Worm (Caenorhabditis elegans) whole organism, L1 larva: Measurements from ENCODE around the gene suex-1.
A peak's percentile ranks its signal among the peaks of the same experiment; 100 is the strongest.

Experiments
- F16B12.6 ChIP-seq: fragments of 150-350 bp; optimal IDR thresholded peaks from 2 replicates; lab custom pipeline; 2014; ENCODE audit warnings: missing biosample characterization, missing genetic modification characterization
- aha-1 ChIP-seq: fragments of 150-350 bp; optimal IDR thresholded peaks from 2 replicates; lab custom pipeline; 2014; ENCODE audit warnings: missing biosample characterization, missing genetic modification characterization
- aly-2 ChIP-seq: fragments of 150-350 bp; optimal IDR thresholded peaks from 2 replicates; lab custom pipeline; 2014; ENCODE audit warnings: missing biosample characterization, missing genetic modification characterization
- blmp-1 ChIP-seq: fragments of 150-350 bp; optimal IDR thresholded peaks from 2 replicates; lab custom pipeline; 2014; ENCODE audit warnings: missing biosample characterization, missing genetic modification characterization
- ceh-63 ChIP-seq: fragments of 200-800 bp; sonication (Bioruptor generic); optimal IDR thresholded peaks from 2 replicates; lab custom pipeline; 2018; ENCODE audit warnings: mild to moderate bottlenecking, missing genetic modification characterization, missing compliant biosample characterization
- ceh-8 ChIP-seq: fragments of 200-800 bp; sonication (Bioruptor generic); optimal IDR thresholded peaks from 2 replicates; lab custom pipeline; 2018; ENCODE audit warnings: mild to moderate bottlenecking, missing genetic modification characterization, moderate library complexity, missing compliant biosample characterization
- ceh-82 ChIP-seq, 3 experiments: fragments of 150-350 bp in 1 of 3; sonication (generic microtip) in 2 of 3; optimal IDR thresholded peaks; 2 replicates each; lab custom pipeline; 2014 to 2017; ENCODE audit warnings: missing biosample characterization in 3 of 3, missing genetic modification characterization in 3 of 3
- dsc-1 ChIP-seq: sonication (generic microtip); optimal IDR thresholded peaks from 2 replicates; lab custom pipeline; 2016; ENCODE audit warnings: mild to moderate bottlenecking, missing genetic modification characterization, missing compliant biosample characterization
- efl-1 ChIP-seq, 4 experiments: fragments of 150-350 bp; optimal IDR thresholded peaks in 3 of 4; peaks in 1 of 4; 1 replicate in 1 of 4; 2 replicates in 3 of 4; lab custom pipeline; 2014; ENCODE audit warnings: missing biosample characterization in 2 of 4, missing genetic modification characterization in 2 of 4, missing genetic modification reagents in 2 of 4
- egl-13 ChIP-seq: sonication (generic microtip); optimal IDR thresholded peaks from 2 replicates; lab custom pipeline; 2016; ENCODE audit warnings: missing genotype, missing genetic modification reagents, missing genetic modification characterization, missing compliant biosample characterization
- egl-27 ChIP-seq, 2 experiments: fragments of 150-350 bp in 1 of 2; sonication (generic microtip); optimal IDR thresholded peaks; 3 replicates each; lab custom pipeline; 2017 to 2018; ENCODE audit warnings: missing biosample characterization in 2 of 2, missing genetic modification characterization in 2 of 2, missing genetic modification reagents in 2 of 2
- elt-2 ChIP-seq: sonication (generic microtip); optimal IDR thresholded peaks from 2 replicates; lab custom pipeline; 2016; ENCODE audit warnings: missing genetic modification characterization, mild to moderate bottlenecking, inconsistent platforms, missing compliant biosample characterization, missing genetic modification reagents
- fkh-10 ChIP-seq: sonication (generic microtip); optimal IDR thresholded peaks from 2 replicates; lab custom pipeline; 2017; ENCODE audit warnings: missing biosample characterization, missing genetic modification reagents, missing genetic modification characterization
- fkh-4 ChIP-seq: sonication (generic microtip); optimal IDR thresholded peaks from 2 replicates; lab custom pipeline; 2016; ENCODE audit warnings: missing compliant biosample characterization, missing genetic modification characterization, borderline replicate concordance
- fkh-8 ChIP-seq: sonication (generic microtip); optimal IDR thresholded peaks from 2 replicates; lab custom pipeline; 2016; ENCODE audit warnings: mild to moderate bottlenecking, missing genetic modification characterization, missing compliant biosample characterization
- fos-1 ChIP-seq: fragments of 150-350 bp; optimal IDR thresholded peaks from 2 replicates; lab custom pipeline; 2014; ENCODE audit warnings: missing biosample characterization, missing genetic modification characterization
- hlh-4 ChIP-seq: sonication (generic microtip); optimal IDR thresholded peaks from 2 replicates; lab custom pipeline; 2016; ENCODE audit warnings: mild to moderate bottlenecking, missing genetic modification characterization, missing compliant biosample characterization
- hpl-2 ChIP-seq: fragments of 150-350 bp; optimal IDR thresholded peaks from 2 replicates; lab custom pipeline; 2014; ENCODE audit warnings: missing biosample characterization, missing genetic modification reagents, missing genetic modification characterization
- irx-1 ChIP-seq: sonication (generic microtip); optimal IDR thresholded peaks from 2 replicates; lab custom pipeline; 2016; ENCODE audit warnings: missing genetic modification characterization, missing compliant biosample characterization
- lin-13 ChIP-seq: fragments of 150-350 bp; optimal IDR thresholded peaks from 2 replicates; lab custom pipeline; 2014; ENCODE audit warnings: missing biosample characterization, missing genetic modification reagents, missing genetic modification characterization
- lin-15B ChIP-seq: fragments of 150-350 bp; sonication (generic microtip); optimal IDR thresholded peaks from 3 replicates; lab custom pipeline; 2014; ENCODE audit warnings: missing biosample characterization, missing genetic modification characterization
- lin-35 ChIP-seq, 2 experiments: fragments of 150-350 bp; optimal IDR thresholded peaks; 2 replicates each; lab custom pipeline; 2014; ENCODE audit warnings: missing biosample characterization in 2 of 2, missing genetic modification characterization in 2 of 2, missing genetic modification reagents in 2 of 2
- lin-39 ChIP-seq: fragments of 150-350 bp; optimal IDR thresholded peaks from 2 replicates; lab custom pipeline; 2014; ENCODE audit warnings: missing biosample characterization, missing genetic modification reagents, missing genetic modification characterization
- lir-3 ChIP-seq: sonication (generic microtip); optimal IDR thresholded peaks from 2 replicates; lab custom pipeline; 2016; ENCODE audit warnings: mild to moderate bottlenecking, missing genetic modification characterization, moderate library complexity, missing compliant biosample characterization; ENCODE audit not compliant: poor library complexity
- mep-1 ChIP-seq: fragments of 150-350 bp; optimal IDR thresholded peaks from 2 replicates; lab custom pipeline; 2014; ENCODE audit warnings: missing biosample characterization, missing genetic modification characterization
- nhr-12 ChIP-seq: sonication (generic microtip); optimal IDR thresholded peaks from 2 replicates; lab custom pipeline; 2017; ENCODE audit warnings: missing biosample characterization, missing genetic modification characterization
- nhr-20 ChIP-seq: sonication (generic microtip); optimal IDR thresholded peaks from 2 replicates; lab custom pipeline; 2016; ENCODE audit warnings: mild to moderate bottlenecking, missing genetic modification characterization, missing compliant biosample characterization
- nhr-77 ChIP-seq: fragments of 150-350 bp; optimal IDR thresholded peaks from 2 replicates; lab custom pipeline; 2014; ENCODE audit warnings: missing biosample characterization, missing genetic modification characterization
- pax-3 ChIP-seq: fragments of 200-800 bp; sonication (Bioruptor generic); optimal IDR thresholded peaks from 2 replicates; lab custom pipeline; 2018; ENCODE audit warnings: mild to moderate bottlenecking, missing genetic modification characterization, moderate library complexity, missing compliant biosample characterization
- pqm-1 ChIP-seq: sonication (generic microtip); optimal IDR thresholded peaks from 3 replicates; lab custom pipeline; 2017; ENCODE audit warnings: missing biosample characterization, missing genetic modification characterization
- skn-1 ChIP-seq: fragments of 150-350 bp; optimal IDR thresholded peaks from 2 replicates; lab custom pipeline; 2014; ENCODE audit warnings: missing biosample characterization, missing genetic modification characterization
- snpc-4 ChIP-seq: fragments of 150-350 bp; optimal IDR thresholded peaks from 2 replicates; lab custom pipeline; 2014; ENCODE audit warnings: missing biosample characterization, missing genetic modification characterization
- tlp-1 ChIP-seq: fragments of 150-350 bp; optimal IDR thresholded peaks from 2 replicates; lab custom pipeline; 2014; ENCODE audit warnings: missing biosample characterization, missing genetic modification characterization
- unc-30 ChIP-seq: sonication (generic microtip); optimal IDR thresholded peaks from 2 replicates; lab custom pipeline; 2017; ENCODE audit warnings: missing biosample characterization, missing genetic modification characterization
- unc-62 ChIP-seq: fragments of 150-350 bp; optimal IDR thresholded peaks from 2 replicates; lab custom pipeline; 2014; ENCODE audit warnings: missing biosample characterization, missing genetic modification reagents, missing genetic modification characterization
- unc-98 ChIP-seq: fragments of 200-800 bp; sonication (Bioruptor generic); IDR thresholded peaks from 2 replicates; pipeline ENCODE4 v1.3.6; 2022; ENCODE audit warnings: missing genetic modification characterization, missing compliant biosample characterization
- xbp-1 ChIP-seq: sonication (generic microtip); optimal IDR thresholded peaks from 2 replicates; lab custom pipeline; 2016; ENCODE audit warnings: missing genetic modification characterization, missing compliant biosample characterization
- zag-1 ChIP-seq: fragments of 150-350 bp; optimal IDR thresholded peaks from 2 replicates; lab custom pipeline; 2014; ENCODE audit warnings: missing biosample characterization, missing genetic modification characterization
- ztf-11 ChIP-seq, 2 experiments: sonication (generic microtip); optimal IDR thresholded peaks; 2 replicates each; lab custom pipeline; 2016 to 2017; ENCODE audit warnings: missing genetic modification characterization in 2 of 2, missing biosample characterization in 1 of 2, missing compliant biosample characterization in 1 of 2

The suex-1 gene

DNA sequence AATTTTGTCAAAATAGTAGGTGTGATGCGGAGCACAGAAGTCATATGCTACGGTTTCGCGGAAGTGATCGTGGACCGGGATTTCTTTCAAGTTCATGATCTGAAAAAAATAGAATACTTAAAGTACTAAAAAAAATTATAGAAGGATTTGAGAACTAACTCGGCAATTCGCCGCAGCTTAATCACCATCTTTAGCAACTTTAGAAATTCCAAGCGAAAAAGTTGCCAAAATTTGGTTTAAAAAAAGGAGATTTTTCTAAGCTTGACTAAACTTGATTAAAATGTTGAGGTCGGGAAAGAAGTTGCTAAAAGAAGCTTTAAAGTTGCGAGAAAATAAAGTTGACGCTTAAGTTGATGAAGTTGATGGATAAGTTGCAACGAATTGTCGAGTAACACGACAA, 19.6 kb upstream of the suex-1 start, which contains the start of gene ZK177.9:
Gene ZK177.9 (minus strand): TSS at position 101 of the 400 bp plus-strand sequence.
- TF ChIP-seq mep-1 (tag; lab: Kevin White, UChicago) (no peak), fos-1 (tag; lab: Kevin White, UChicago) (no peak), zag-1 (tag; lab: Kevin White, UChicago) (no peak), aha-1 (tag; lab: Kevin White, UChicago) (no peak), skn-1 (tag; lab: Kevin White, UChicago) (no peak), ceh-82 (tag; optimal IDR thresholded peaks at IDR 0.05; lab: Kevin White, UChicago) (no peak), unc-30 (tag; lab: Kevin White, UChicago) (no peak), fkh-10 (GFP tag; lab: Kevin White, UChicago) (no peak), xbp-1 (no peak), F16B12.6 (tag; lab: Kevin White, UChicago) (no peak), lin-15B (tag; lab: Kevin White, UChicago) (no peak), lir-3 (tag; lab: Kevin White, UChicago) (no peak), aly-2 (tag; lab: Kevin White, UChicago) (no peak), unc-62 (GFP tag; lab: Kevin White, UChicago) (no peak), ceh-63 (GFP tag; lab: Kevin White, UChicago) (no peak)

DNA sequence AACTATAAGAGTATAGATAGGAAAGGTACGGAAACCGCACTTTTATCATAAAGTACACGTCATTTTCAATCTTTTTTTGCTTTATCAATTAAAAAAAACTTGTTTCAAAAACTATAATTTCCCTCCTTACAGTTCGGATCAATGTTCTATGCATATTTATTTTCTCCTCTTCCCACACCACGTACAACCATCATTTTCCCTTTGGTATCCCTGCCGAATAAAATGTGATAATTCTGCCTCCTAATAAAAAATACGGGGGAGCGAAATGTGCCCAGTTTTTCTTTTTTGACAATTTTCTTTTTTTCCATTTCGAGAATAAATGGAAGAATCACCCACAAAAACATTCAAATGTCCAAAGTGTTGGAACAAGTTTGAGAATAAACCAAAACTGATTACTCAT, 17.5 kb upstream of the suex-1 start, which contains the start of gene ZK177.3:
Gene ZK177.3 (plus strand): TSS at position 301 of the 400 bp plus-strand sequence.
- TF ChIP-seq efl-1 (optimal IDR thresholded peaks at IDR 0.05; lab: Kevin White, UChicago), result no peak
- TF ChIP-seq efl-1 (GFP tag; optimal IDR thresholded peaks at IDR 0.05 in 1 of 2; lab: Kevin White, UChicago), result peak in 1 of 2 experiments; percentile 47
- TF ChIP-seq fkh-4 (tag; lab: Kevin White, UChicago), result no peak
- TF ChIP-seq nhr-77 (tag; lab: Kevin White, UChicago), result no peak
- TF ChIP-seq hlh-4 (tag; lab: Kevin White, UChicago), result no peak
- no peak for TF ChIP-seq ceh-63 (GFP tag; lab: Kevin White, UChicago)
- no peak for TF ChIP-seq irx-1 (tag; lab: Kevin White, UChicago)
- peak; percentile 34 for TF ChIP-seq elt-2 (tag; lab: Kevin White, UChicago)

DNA sequence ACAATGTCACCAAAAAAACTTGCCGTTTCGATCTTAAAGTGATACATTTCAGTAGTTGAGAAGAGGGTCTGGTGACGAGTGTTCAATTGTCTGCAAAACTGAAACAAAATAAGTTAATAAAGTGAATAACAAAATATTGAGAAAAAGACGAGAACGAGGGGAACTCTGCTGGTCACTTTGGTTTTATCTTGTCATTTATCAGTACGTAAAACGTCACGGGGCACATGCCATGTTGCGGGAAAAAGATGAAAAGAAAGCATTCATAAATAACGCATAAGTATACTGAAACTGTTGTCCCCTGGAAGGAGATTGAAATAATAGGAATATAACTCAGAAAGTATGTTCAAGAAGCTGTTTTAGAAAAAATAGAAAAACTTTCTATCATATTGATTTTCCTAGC, 16.8 kb upstream of the suex-1 start, which contains the start of gene sahd-1:
Gene sahd-1 (minus strand): TSS at position 100 of the 400 bp plus-strand sequence.
- TF ChIP-seq elt-2 (tag; lab: Kevin White, UChicago), result peak; percentile 53
- no peak for TF ChIP-seq fkh-4 (tag; lab: Kevin White, UChicago)

DNA sequence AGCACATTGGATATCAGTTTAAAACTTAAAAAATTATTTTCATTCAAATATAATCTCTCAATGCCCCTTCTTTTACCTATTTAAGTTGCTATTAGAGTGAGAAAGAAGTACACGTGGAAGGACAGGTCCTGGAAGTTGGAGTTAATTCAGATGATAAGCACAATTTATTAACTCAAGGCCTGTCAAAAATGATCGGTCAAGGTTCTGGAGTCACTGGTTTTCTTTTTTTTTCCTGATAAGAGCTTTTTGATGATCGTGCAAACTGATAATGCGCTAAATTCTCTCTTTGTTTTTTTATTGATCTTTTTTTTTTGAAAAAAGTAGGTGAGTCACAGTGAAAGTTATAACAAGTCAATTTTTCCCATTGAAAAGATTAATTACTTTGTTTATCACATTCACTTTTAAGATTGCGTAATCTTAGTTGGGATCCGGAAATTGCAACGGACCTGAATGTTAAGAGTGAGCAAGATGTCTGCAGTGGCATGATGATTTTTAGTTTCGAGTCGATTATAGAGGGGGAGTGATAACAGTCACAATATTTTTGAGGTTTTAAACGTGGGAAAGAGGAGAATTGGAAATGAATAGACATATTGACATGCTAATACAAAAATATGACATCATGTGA, 14.5 kb upstream of the suex-1 start:
- TF ChIP-seq lin-35 (GFP tag; optimal IDR thresholded peaks at IDR 0.05; lab: Kevin White, UChicago) (peak in 1 of 2 experiments; percentile 35), efl-1 (optimal IDR thresholded peaks at IDR 0.05; lab: Kevin White, UChicago) (no peak), efl-1 (GFP tag; optimal IDR thresholded peaks at IDR 0.05 in 1 of 2; lab: Kevin White, UChicago) (peak in 1 of 2 experiments; percentile 74), elt-2 (tag; lab: Kevin White, UChicago) (peak; percentile 99), nhr-12 (tag; lab: Kevin White, UChicago) (no peak), ceh-82 (tag; optimal IDR thresholded peaks at IDR 0.05; lab: Kevin White, UChicago) (no peak), fkh-8 (tag; lab: Kevin White, UChicago) (no peak), pax-3 (no peak), nhr-77 (tag; lab: Kevin White, UChicago) (no peak), mep-1 (tag; lab: Kevin White, UChicago) (no peak), skn-1 (tag; lab: Kevin White, UChicago) (no peak), pqm-1 (tag; lab: Kevin White, UChicago) (peak; percentile 19)

DNA sequence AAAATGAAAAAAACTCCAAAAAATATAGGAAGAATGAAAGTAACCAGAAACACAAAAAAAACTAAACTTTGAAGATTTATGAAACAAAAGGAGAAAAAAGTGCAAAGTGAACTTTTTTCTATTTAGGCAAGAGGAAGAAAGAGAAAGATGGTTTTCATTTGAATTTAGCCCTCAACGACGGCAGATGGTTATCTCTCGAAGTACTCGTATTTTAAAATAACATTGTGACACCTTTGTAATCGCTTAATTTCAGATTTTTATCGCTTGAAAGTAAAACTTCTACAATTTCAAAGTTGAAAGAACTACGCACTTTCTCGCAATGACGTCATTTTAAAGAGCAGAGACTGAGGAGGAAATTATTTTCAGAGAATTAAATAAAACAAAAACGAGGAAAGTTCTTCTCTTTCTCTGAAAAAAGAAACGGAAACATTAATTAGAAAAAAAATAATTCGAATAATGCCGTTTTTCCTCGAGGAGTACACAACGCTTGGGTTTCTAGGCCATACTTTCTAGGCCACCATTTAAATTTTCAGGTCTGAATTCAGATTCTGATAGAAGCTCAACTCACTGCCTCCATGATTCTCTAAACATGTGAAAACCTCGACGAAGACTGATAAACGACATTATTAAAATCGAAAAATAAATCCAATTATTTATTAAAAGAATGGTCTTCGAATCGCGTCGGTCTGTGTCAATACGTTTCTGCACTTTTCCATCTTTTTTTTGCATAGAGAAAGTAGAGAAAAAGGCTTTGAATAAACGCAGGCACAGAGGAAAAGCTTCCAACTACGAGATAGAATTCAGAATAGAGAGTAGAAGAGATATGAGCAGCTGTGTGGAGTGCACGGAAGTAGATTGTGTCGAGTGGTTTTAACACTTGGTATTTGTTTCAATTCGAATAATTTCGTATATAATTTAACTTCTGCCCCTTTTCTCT, 13.6 kb upstream of the suex-1 start:
- TF ChIP-seq egl-27 (tag; optimal IDR thresholded peaks at IDR 0.05; lab: Kevin White, UChicago) (no peak), blmp-1 (tag; lab: Kevin White, UChicago) (no peak), tlp-1 (tag; lab: Kevin White, UChicago) (no peak), ceh-8 (no peak), snpc-4 (tag; lab: Kevin White, UChicago) (no peak), fos-1 (tag; lab: Kevin White, UChicago) (no peak), lin-39 (tag; lab: Kevin White, UChicago) (no peak), ztf-11 (tag; optimal IDR thresholded peaks at IDR 0.05; lab: Kevin White, UChicago) (peak in 1 of 2 experiments; percentile 35), egl-13 (tag; lab: Kevin White, UChicago) (peak; percentile 52), nhr-77 (tag; lab: Kevin White, UChicago) (no peak), hpl-2 (GFP tag; lab: Kevin White, UChicago) (no peak), lin-13 (GFP tag; lab: Kevin White, UChicago) (no peak), unc-98 (GFP tag; lab: Robert Waterston, UW) (peak; percentile 61), dsc-1 (tag; lab: Kevin White, UChicago) (peak; percentile 55), nhr-20 (tag; lab: Kevin White, UChicago) (no peak)
